Worm (Caenorhabditis elegans) whole organism, L1 larva: ENCODE data around the gene math-33.

Experiments used
- aha-1 ChIP-seq: fragments of 150-350 bp; optimal IDR thresholded peaks from 2 replicates; lab custom pipeline; 2014; ENCODE audit warnings: missing biosample characterization, missing genetic modification characterization
- ama-1 ChIP-seq: fragments of 150-350 bp; optimal IDR thresholded peaks from 2 replicates; lab custom pipeline; 2014
- ceh-88 ChIP-seq: fragments of 200-800 bp; sonication (Bioruptor generic); IDR thresholded peaks from 2 replicates; pipeline ENCODE4 v1.3.6; 2022; ENCODE audit warnings: missing genetic modification characterization, missing compliant biosample characterization
- egl-27 ChIP-seq, 2 experiments: fragments of 150-350 bp in 1 of 2; sonication (generic microtip); optimal IDR thresholded peaks; 3 replicates each; lab custom pipeline; 2017 to 2018; ENCODE audit warnings: missing biosample characterization in 2 of 2, missing genetic modification characterization in 2 of 2, missing genetic modification reagents in 2 of 2
- lin-13 ChIP-seq: fragments of 150-350 bp; optimal IDR thresholded peaks from 2 replicates; lab custom pipeline; 2014; ENCODE audit warnings: missing biosample characterization, missing genetic modification reagents, missing genetic modification characterization
- mab-9 ChIP-seq: fragments of 200-800 bp; sonication (Bioruptor generic); IDR thresholded peaks from 2 replicates; pipeline ENCODE4 v1.3.6; 2022; ENCODE audit warnings: missing genetic modification reagents, missing genetic modification characterization, missing compliant biosample characterization
- mdl-1 ChIP-seq, 2 experiments: fragments of 150-350 bp; optimal IDR thresholded peaks; 2 replicates each; lab custom pipeline; 2014 to 2017; ENCODE audit warnings: missing biosample characterization in 2 of 2, missing genetic modification characterization in 2 of 2, inconsistent platforms in 1 of 2
- nhr-19 ChIP-seq: fragments of 200-800 bp; sonication (Bioruptor generic); conservative IDR thresholded peaks from 2 replicates; pipeline ENCODE4 v1.3.6; 2022; ENCODE audit warnings: missing genetic modification characterization, missing compliant biosample characterization
- pax-3 ChIP-seq: fragments of 200-800 bp; sonication (Bioruptor generic); optimal IDR thresholded peaks from 2 replicates; lab custom pipeline; 2018; ENCODE audit warnings: mild to moderate bottlenecking, missing genetic modification characterization, moderate library complexity, missing compliant biosample characterization
- pqm-1 ChIP-seq: sonication (generic microtip); optimal IDR thresholded peaks from 3 replicates; lab custom pipeline; 2017; ENCODE audit warnings: missing biosample characterization, missing genetic modification characterization
- tbx-2 ChIP-seq: sonication (generic microtip); optimal IDR thresholded peaks from 2 replicates; lab custom pipeline; 2016; ENCODE audit warnings: missing genetic modification characterization, missing compliant biosample characterization
- unc-130 ChIP-seq: fragments of 150-350 bp; optimal IDR thresholded peaks from 2 replicates; lab custom pipeline; 2017; ENCODE audit warnings: missing biosample characterization, missing genetic modification characterization, inconsistent platforms
- unc-98 ChIP-seq: fragments of 200-800 bp; sonication (Bioruptor generic); IDR thresholded peaks from 2 replicates; pipeline ENCODE4 v1.3.6; 2022; ENCODE audit warnings: missing genetic modification characterization, missing compliant biosample characterization
- ztf-11 ChIP-seq, 2 experiments: sonication (generic microtip); optimal IDR thresholded peaks; 2 replicates each; lab custom pipeline; 2016 to 2017; ENCODE audit warnings: missing genetic modification characterization in 2 of 2, missing biosample characterization in 1 of 2, missing compliant biosample characterization in 1 of 2

- peak; percentile 14 for TF ChIP-seq lin-13 (GFP tag; lab: Kevin White, UChicago)
- peak in 1 of 2 experiments; percentile 22 for TF ChIP-seq mdl-1 (tag; optimal IDR thresholded peaks at IDR 0.05; lab: Kevin White, UChicago)
- TF ChIP-seq ama-1 (lab: Kevin White, UChicago), result peak; percentile 83
- TF ChIP-seq pax-3 (tag; lab: Kevin White, UChicago), result no peak
- peak; percentile 35 for TF ChIP-seq unc-130 (tag; lab: Kevin White, UChicago)
- no peak for TF ChIP-seq unc-98 (GFP tag; lab: Robert Waterston, UW)
- TF ChIP-seq pqm-1, result no peak
- peak; percentile 58 for TF ChIP-seq tbx-2
- TF ChIP-seq nhr-19 (GFP tag; lab: Robert Waterston, UW), result peak; percentile 84
- no peak for TF ChIP-seq ztf-11 (tag; optimal IDR thresholded peaks at IDR 0.05; lab: Kevin White, UChicago)
- TF ChIP-seq aha-1 (tag; lab: Kevin White, UChicago), result no peak
- TF ChIP-seq egl-27 (tag; optimal IDR thresholded peaks at IDR 0.05; lab: Kevin White, UChicago), result peak in 1 of 2 experiments; percentile 24
- no peak for TF ChIP-seq ceh-88 (GFP tag; lab: Robert Waterston, UW)
- no peak for TF ChIP-seq mab-9 (GFP tag; lab: Robert Waterston, UW)
Measured at ce11 chrV:11082475-11082874, 31.2 kb upstream of the math-33 start.
